Fruit fly (Drosophila melanogaster) whole organism, embryonic: ENCODE results near the gene eIF3i.
A peak's percentile ranks its signal among the peaks of the same experiment; 100 is the strongest.

ENCODE experiments used
- Antp ChIP-seq: fragments of 200-800 bp; sonication (Bioruptor generic); optimal IDR thresholded peaks from 3 replicates; lab custom pipeline; 2016; ENCODE audit warnings: missing biosample characterization, missing genetic modification characterization
- Atf6 ChIP-seq: fragments of 200-800 bp; sonication (Bioruptor generic); IDR thresholded peaks from 2 replicates; pipeline ENCODE4 v1.3.6; 2022; ENCODE audit warnings: missing biosample characterization, missing genetic modification characterization
- B-H1 ChIP-seq: fragments of 200-800 bp; sonication (Bioruptor generic); IDR thresholded peaks from 3 replicates; pipeline ENCODE4 v1.3.6; 2022; ENCODE audit warnings: missing biosample characterization, missing genetic modification characterization
- CG10366 ChIP-seq: fragments of 200-800 bp; sonication (Bioruptor generic); IDR thresholded peaks from 2 replicates; pipeline ENCODE4 v1.3.6; 2022; ENCODE audit warnings: missing biosample characterization, missing genetic modification characterization
- CG1233 ChIP-seq: fragments of 200-800 bp; sonication (Bioruptor generic); optimal IDR thresholded peaks from 4 replicates; lab custom pipeline; 2018; ENCODE audit warnings: missing biosample characterization, mild to moderate bottlenecking, missing genetic modification characterization
- CG13123 ChIP-seq: fragments of 200-800 bp; sonication (Bioruptor generic); optimal IDR thresholded peaks from 2 replicates; lab custom pipeline; 2016; ENCODE audit warnings: missing biosample characterization, missing genetic modification characterization
- CG13624 ChIP-seq: fragments of 200-800 bp; sonication (Bioruptor generic); optimal IDR thresholded peaks from 2 replicates; lab custom pipeline; 2016; ENCODE audit warnings: missing biosample characterization, missing genetic modification characterization
- CG14965 ChIP-seq: fragments of 200-800 bp; sonication (Bioruptor generic); optimal IDR thresholded peaks from 2 replicates; lab custom pipeline; 2016; ENCODE audit warnings: missing biosample characterization, missing genetic modification characterization, borderline replicate concordance
- CG30403 ChIP-seq: fragments of 200-800 bp; sonication (Bioruptor generic); optimal IDR thresholded peaks from 3 replicates; lab custom pipeline; 2016; ENCODE audit warnings: missing biosample characterization, missing genetic modification characterization
- CG31365 ChIP-seq: fragments of 200-800 bp; sonication (Bioruptor generic); optimal IDR thresholded peaks from 2 replicates; lab custom pipeline; 2018; ENCODE audit warnings: missing biosample characterization, mild to moderate bottlenecking, missing genetic modification characterization
- CG3407 ChIP-seq: fragments of 200-800 bp; sonication (Bioruptor generic); optimal IDR thresholded peaks from 2 replicates; lab custom pipeline; 2018; ENCODE audit warnings: missing biosample characterization, mild to moderate bottlenecking, missing genetic modification characterization
- CG3847 ChIP-seq: fragments of 200-800 bp; sonication (Bioruptor generic); IDR thresholded peaks from 2 replicates; pipeline ENCODE4 v1.3.6; 2022; ENCODE audit warnings: missing biosample characterization, missing genetic modification characterization
- CG6654 ChIP-seq: fragments of 200-800 bp; sonication (Bioruptor generic); optimal IDR thresholded peaks from 2 replicates; lab custom pipeline; 2017; ENCODE audit warnings: missing biosample characterization, mild to moderate bottlenecking, missing genetic modification characterization
- CG6689 ChIP-seq: fragments of 200-800 bp; sonication (Bioruptor generic); IDR thresholded peaks from 2 replicates; pipeline ENCODE4 v1.3.6; 2022; ENCODE audit warnings: missing biosample characterization, missing genetic modification characterization
- CG6791 ChIP-seq: fragments of 200-800 bp; sonication (Bioruptor generic); IDR thresholded peaks from 3 replicates; pipeline ENCODE4 v1.3.6; 2022; ENCODE audit warnings: missing biosample characterization, missing genetic modification characterization; ENCODE audit not compliant: partially characterized antibody
- CG7745 ChIP-seq: fragments of 200-800 bp; sonication (Bioruptor generic); optimal IDR thresholded peaks from 2 replicates; lab custom pipeline; 2018; ENCODE audit warnings: missing biosample characterization, mild to moderate bottlenecking, missing genetic modification characterization, moderate library complexity
- D19A ChIP-seq: fragments of 200-800 bp; optimal IDR thresholded peaks from 3 replicates; lab custom pipeline; 2019; ENCODE audit warnings: missing biosample characterization, mild to moderate bottlenecking, missing genetic modification characterization, moderate library complexity
- E2f2 ChIP-seq: fragments of 200-800 bp; sonication (Bioruptor generic); IDR thresholded peaks from 2 replicates; pipeline ENCODE4 v1.3.6; 2022; ENCODE audit warnings: missing biosample characterization, missing genetic modification characterization
- Ets97D ChIP-seq: fragments of 200-800 bp; sonication (Bioruptor generic); optimal IDR thresholded peaks from 3 replicates; lab custom pipeline; 2016; ENCODE audit warnings: missing biosample characterization, missing genetic modification characterization
- Hr78 ChIP-seq, 2 experiments: fragments of 200-800 bp in 1 of 2; fragments of >200 bp in 1 of 2; sonication (Bioruptor generic) in 1 of 2; optimal IDR thresholded peaks; 2 replicates each; lab custom pipeline; 2017 to 2019; ENCODE audit warnings: missing biosample characterization in 2 of 2, missing genetic modification characterization in 2 of 2, mild to moderate bottlenecking in 1 of 2, moderate library complexity in 1 of 2
- Rfx ChIP-seq: fragments of 200-800 bp; sonication (Bioruptor generic); IDR thresholded peaks from 2 replicates; pipeline ENCODE4 v1.3.6; 2022; ENCODE audit warnings: missing biosample characterization, missing genetic modification characterization
- Side ChIP-seq: fragments of 200-800 bp; sonication (Bioruptor generic); optimal IDR thresholded peaks from 2 replicates; lab custom pipeline; 2016; ENCODE audit warnings: missing biosample characterization, missing genetic modification characterization
- TFAM ChIP-seq: fragments of 200-800 bp; sonication (Bioruptor generic); optimal IDR thresholded peaks from 2 replicates; lab custom pipeline; 2017; ENCODE audit warnings: missing biosample characterization, missing genetic modification characterization, inconsistent platforms
- Usf ChIP-seq: fragments of 200-800 bp; sonication (Bioruptor generic); optimal IDR thresholded peaks from 2 replicates; lab custom pipeline; 2017; ENCODE audit warnings: missing genotype, missing biosample characterization, missing genetic modification characterization
- YL-1 ChIP-seq: fragments of 200-800 bp; sonication (Bioruptor generic); optimal IDR thresholded peaks from 3 replicates; lab custom pipeline; 2017; ENCODE audit warnings: missing biosample characterization, mild to moderate bottlenecking, missing genetic modification characterization
- bab2 ChIP-seq: fragments of 200-800 bp; sonication (Bioruptor generic); optimal IDR thresholded peaks from 2 replicates; lab custom pipeline; 2016; ENCODE audit warnings: missing biosample characterization, missing genetic modification characterization
- chinmo ChIP-seq: fragments of 200-800 bp; sonication (Bioruptor generic); IDR thresholded peaks from 4 replicates; pipeline ENCODE4 v1.3.6; 2022; ENCODE audit warnings: missing biosample characterization, missing genetic modification characterization; ENCODE audit not compliant: partially characterized antibody
- crc ChIP-seq: fragments of 200-800 bp; sonication (Bioruptor generic); optimal IDR thresholded peaks from 2 replicates; lab custom pipeline; 2016; ENCODE audit warnings: missing biosample characterization, missing genetic modification characterization
- fd96Cb ChIP-seq: fragments of 200-800 bp; sonication (Bioruptor generic); optimal IDR thresholded peaks from 2 replicates; lab custom pipeline; 2018; ENCODE audit warnings: missing biosample characterization, mild to moderate bottlenecking, missing genetic modification characterization, moderate library complexity
- gro ChIP-seq: fragments of 200-800 bp; sonication (Bioruptor generic); optimal IDR thresholded peaks from 2 replicates; lab custom pipeline; 2016; ENCODE audit warnings: missing biosample characterization, missing genetic modification characterization
- her ChIP-seq: fragments of 200-800 bp; sonication (Bioruptor generic); optimal IDR thresholded peaks from 2 replicates; lab custom pipeline; 2016; ENCODE audit warnings: missing biosample characterization, missing genetic modification characterization
- hkb ChIP-seq, 2 experiments: fragments of 200-800 bp in 1 of 2; fragments of >200 bp in 1 of 2; sonication (Bioruptor generic) in 1 of 2; IDR thresholded peaks in 1 of 2; optimal IDR thresholded peaks in 1 of 2; 2 replicates each; pipeline versions ENCODE4 v1.3.6 to Lab custom; 2017 to 2022; ENCODE audit warnings: missing biosample characterization in 1 of 2, missing genetic modification characterization in 1 of 2
- insv ChIP-seq, 2 experiments: fragments of 200-800 bp; sonication (Bioruptor generic); optimal IDR thresholded peaks; 3 replicates each; lab custom pipeline; 2016 to 2018; ENCODE audit warnings: missing biosample characterization in 2 of 2, missing genetic modification characterization in 2 of 2
- lab ChIP-seq: fragments of 200-800 bp; sonication (Bioruptor generic); optimal IDR thresholded peaks from 3 replicates; lab custom pipeline; 2017; ENCODE audit warnings: missing biosample characterization, missing genetic modification characterization, mild to moderate bottlenecking, moderate library complexity, missing genetic modification reagents
- lov ChIP-seq, 2 experiments: fragments of 200-800 bp in 1 of 2; fragments of >200 bp in 1 of 2; sonication (Bioruptor generic) in 1 of 2; IDR thresholded peaks in 1 of 2; optimal IDR thresholded peaks in 1 of 2; 2 replicates in 1 of 2; 3 replicates in 1 of 2; pipeline versions ENCODE4 v1.3.6 to Lab custom; 2017 to 2022; ENCODE audit warnings: missing biosample characterization in 1 of 2, missing genetic modification characterization in 1 of 2
- peb ChIP-seq: fragments of 200-800 bp; sonication (Bioruptor generic); IDR thresholded peaks from 2 replicates; pipeline ENCODE4 v1.3.6; 2022; ENCODE audit warnings: missing biosample characterization, missing genetic modification characterization
- phol ChIP-seq: fragments of 200-800 bp; sonication (Bioruptor generic); optimal IDR thresholded peaks from 3 replicates; lab custom pipeline; 2018; ENCODE audit warnings: missing biosample characterization, mild to moderate bottlenecking, missing genetic modification characterization, moderate library complexity
- pum ChIP-seq: fragments of 200-800 bp; sonication (Bioruptor generic); optimal IDR thresholded peaks from 2 replicates; lab custom pipeline; 2016; ENCODE audit warnings: missing biosample characterization, missing genetic modification characterization
- sens ChIP-seq: fragments of 200-800 bp; sonication (Bioruptor generic); peaks from one replicate; lab custom pipeline; 2016; ENCODE audit warnings: missing biosample characterization, missing genetic modification characterization
- sens-2 ChIP-seq: fragments of 200-800 bp; sonication (Bioruptor generic); IDR thresholded peaks from 2 replicates; pipeline ENCODE4 v1.3.6; 2022; ENCODE audit warnings: missing biosample characterization, missing genetic modification characterization
- sr ChIP-seq: fragments of 200-800 bp; sonication (Bioruptor generic); IDR thresholded peaks from 3 replicates; pipeline ENCODE4 v1.3.6; 2022; ENCODE audit warnings: missing biosample characterization, missing genetic modification characterization
- toy ChIP-seq: fragments of 200-800 bp; sonication (Bioruptor generic); IDR thresholded peaks from 2 replicates; pipeline ENCODE4 v1.3.6; 2022; ENCODE audit warnings: missing biosample characterization, missing genetic modification characterization
- twi ChIP-seq: fragments of 200-800 bp; optimal IDR thresholded peaks from 2 replicates; lab custom pipeline; 2019; ENCODE audit warnings: missing biosample characterization, mild to moderate bottlenecking, missing genetic modification characterization, moderate library complexity
- vnd ChIP-seq: fragments of 200-800 bp; sonication (Bioruptor generic); IDR thresholded peaks from 3 replicates; pipeline ENCODE4 v1.3.6; 2022; ENCODE audit warnings: missing biosample characterization, missing genetic modification characterization; ENCODE audit not compliant: partially characterized antibody
- z ChIP-seq: fragments of 200-800 bp; sonication (Bioruptor generic); IDR thresholded peaks from 3 replicates; pipeline ENCODE4 v1.3.6; 2022; ENCODE audit warnings: missing biosample characterization, missing genetic modification characterization
- zf30C ChIP-seq: fragments of 200-800 bp; sonication (Bioruptor generic); optimal IDR thresholded peaks from 3 replicates; lab custom pipeline; 2018; ENCODE audit warnings: missing biosample characterization, mild to moderate bottlenecking, missing genetic modification characterization
- zfh1 ChIP-seq: fragments of 200-800 bp; sonication (Bioruptor generic); IDR thresholded peaks from 3 replicates; pipeline ENCODE4 v1.3.6; 2022; ENCODE audit warnings: missing biosample characterization, missing genetic modification characterization

eIF3i gene

dm6 chr2L:5006323-5006722, 38.7 kb upstream of the eIF3i start:
- TF ChIP-seq D19A (tag; lab: Kevin White, UChicago) (no peak), sens (GFP tag; lab: Kevin White, UChicago) (peak; percentile 55), sr (peak; percentile 24; the same call in 1 of the 3 replicates)

- no peak for TF ChIP-seq bab2 (GFP tag; lab: Kevin White, UChicago)
- TF ChIP-seq CG6791 (GFP tag; lab: Robert Waterston, UW) = 0 out of 3 replicates have a peak, but pooled peaks have one; percentile 26
- peak in 1 of 2 experiments; percentile 89 for TF ChIP-seq Hr78 (GFP tag; optimal IDR thresholded peaks at IDR 0.05; lab: Kevin White, UChicago)
- TF ChIP-seq lab (GFP tag; lab: Kevin White, UChicago) = no peak
- TF ChIP-seq z = 0 out of 3 replicates have a peak, but pooled peaks have one; percentile 24
- TF ChIP-seq CG10366 (GFP tag; lab: Robert Waterston, UW) = no peak
- no peak for TF ChIP-seq Atf6 (GFP tag; lab: Robert Waterston, UW)
- no peak for TF ChIP-seq Usf
- no peak for TF ChIP-seq B-H1 (GFP tag; lab: Robert Waterston, UW)
- no peak for TF ChIP-seq CG7745
- TF ChIP-seq insv (GFP tag; optimal IDR thresholded peaks at IDR 0.05; lab: Kevin White, UChicago) = no peak
- TF ChIP-seq Side (GFP tag; lab: Kevin White, UChicago) = no peak
- TF ChIP-seq chinmo (GFP tag; lab: Robert Waterston, UW) = 0 out of 4 replicates have a peak, but pooled peaks have one; percentile 52
- TF ChIP-seq gro (GFP tag; lab: Kevin White, UChicago) = no peak
- no peak for TF ChIP-seq YL-1 (GFP tag; lab: Kevin White, UChicago)
- no peak for TF ChIP-seq hkb (optimal IDR thresholded peaks at IDR 0.05; lab: Kevin White, UChicago)
- no peak for TF ChIP-seq hkb (GFP tag; IDR thresholded peaks at IDR 0.05; lab: Robert Waterston, UW)
- TF ChIP-seq Antp (GFP tag; lab: Kevin White, UChicago) = no peak
- no peak for TF ChIP-seq twi (tag; lab: Kevin White, UChicago)
- TF ChIP-seq fd96Cb (tag; lab: Kevin White, UChicago) = no peak
- TF ChIP-seq toy (GFP tag; lab: Robert Waterston, UW) = no peak
- no peak for TF ChIP-seq sens-2
Measured at dm6 chr2L:5005464-5005764, 37.8 kb upstream of the eIF3i start.

DNA sequence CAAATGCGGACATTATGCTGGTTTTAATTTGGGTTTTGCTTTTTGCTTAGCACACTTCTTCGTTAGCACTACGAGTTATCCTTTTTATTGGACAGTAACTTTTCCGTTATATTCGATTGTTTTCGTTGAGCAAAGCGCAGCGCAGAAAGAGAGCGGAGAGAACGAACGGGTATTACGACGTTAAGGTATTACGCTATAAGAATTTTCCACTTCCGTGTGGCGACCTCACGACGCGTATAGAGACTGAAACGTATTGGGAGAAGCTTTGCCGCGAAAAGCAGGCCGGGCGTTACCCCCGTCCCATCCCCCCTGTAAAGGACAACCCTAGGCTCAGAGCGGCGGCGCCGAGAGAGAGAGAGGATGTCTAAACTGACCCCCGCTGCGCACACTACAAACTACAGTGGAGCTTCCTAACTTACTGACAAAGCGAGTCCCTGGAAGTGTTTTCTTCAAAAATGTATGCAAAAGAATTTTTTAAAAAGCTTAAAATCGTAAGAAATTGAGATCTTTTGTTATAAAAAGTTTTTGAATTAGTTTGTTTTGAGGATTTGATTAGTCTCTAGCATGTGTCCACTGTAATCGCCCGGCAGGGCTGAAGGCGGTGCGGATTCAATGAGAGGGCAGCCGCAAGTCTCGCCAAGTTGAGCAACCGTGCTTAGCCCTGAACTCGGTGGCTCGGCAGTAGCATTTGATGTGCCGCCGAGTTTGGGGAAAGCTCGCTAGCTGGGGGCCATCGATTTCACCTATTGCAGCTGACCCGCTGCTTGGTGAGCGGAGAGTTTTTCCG, 37.3 kb upstream of the eIF3i start:
- TF ChIP-seq Rfx (GFP tag; lab: Robert Waterston, UW) (peak; percentile 98), CG30403 (peak; percentile 95), vnd (GFP tag; lab: Robert Waterston, UW) (no peak), CG3847 (GFP tag; lab: Robert Waterston, UW) (peak; percentile 96), zf30C (no peak), peb (GFP tag; lab: Robert Waterston, UW) (peak; percentile 94), YL-1 (GFP tag; lab: Kevin White, UChicago) (peak; percentile 60), her (GFP tag; lab: Kevin White, UChicago) (peak; percentile 95), CG31365 (peak; percentile 81), lov (optimal IDR thresholded peaks at IDR 0.05; lab: Kevin White, UChicago) (no peak), lov (GFP tag; IDR thresholded peaks at IDR 0.05; lab: Robert Waterston, UW) (peak; percentile 91), TFAM (GFP tag; lab: Kevin White, UChicago) (peak; percentile 44), E2f2 (peak; percentile 77), pum (GFP tag; lab: Kevin White, UChicago) (peak; percentile 93), Ets97D (GFP tag; lab: Kevin White, UChicago) (peak; percentile 82), phol (peak; percentile 90), CG14965 (GFP tag; lab: Kevin White, UChicago) (peak; percentile 74), zfh1 (peak; percentile 95), CG6689 (GFP tag; lab: Robert Waterston, UW) (peak; percentile 95), CG3407 (peak; percentile 86), CG13624 (peak; percentile 97), crc (GFP tag; lab: Kevin White, UChicago) (peak; percentile 91), CG6654 (GFP tag; lab: Kevin White, UChicago) (peak; percentile 76), CG1233 (GFP tag; lab: Kevin White, UChicago) (peak; percentile 93), CG13123 (peak; percentile 80)
